Worm (Caenorhabditis elegans): Measurements from ENCODE around the gene cyp-35D1.

The cyp-35D1 gene

ce11 chrV:16045837-16046236 lies 23.2 kb upstream of the cyp-35D1 start, which contains the start of gene T10C6.15 (continued):
- TF ChIP-seq duxl-1 (tag; optimal IDR thresholded peaks at IDR 0.05; ENCODE audit: poor library complexity) (no peak), aly-2 (tag; optimal IDR thresholded peaks at IDR 0.05) (no peak), set-16 (GFP tag; IDR thresholded peaks at IDR 0.05) (no peak), ama-1 (optimal IDR thresholded peaks at IDR 0.05) (no peak), spr-3 (GFP tag; optimal IDR thresholded peaks at IDR 0.05) (no peak), fos-1 (tag; optimal IDR thresholded peaks at IDR 0.05) (no peak), cey-2 (tag; optimal IDR thresholded peaks at IDR 0.05; ENCODE audit: borderline replicate concordance, insufficient read depth) (no peak), F10B5.3 (tag; optimal IDR thresholded peaks at IDR 0.05) (no peak), zip-11 (GFP tag; IDR thresholded peaks at IDR 0.05) (no peak), unc-130 (GFP tag; optimal IDR thresholded peaks at IDR 0.05) (no peak), nhr-42 (GFP tag; IDR thresholded peaks at IDR 0.05) (no peak), nhr-77 (tag; optimal IDR thresholded peaks at IDR 0.05) (peak; percentile 58), nhr-25 (tag; optimal IDR thresholded peaks at IDR 0.05; ENCODE audit: borderline replicate concordance, insufficient read depth) (no peak), mep-1 (tag; optimal IDR thresholded peaks at IDR 0.05) (no peak), ZK337.2 (GFP tag; IDR thresholded peaks at IDR 0.05) (no peak), daf-19 (GFP tag; conservative IDR thresholded peaks at IDR 0.05) (no peak), ceh-32 (tag; optimal IDR thresholded peaks at IDR 0.05; ENCODE audit: poor library complexity) (no peak), dmd-9 (GFP tag; IDR thresholded peaks at IDR 0.05) (no peak), pha-4 (GFP tag; IDR thresholded peaks at IDR 0.05) (no peak), pha-4 (tag; optimal IDR thresholded peaks at IDR 0.05) (no peak), saeg-2 (GFP tag; IDR thresholded peaks at IDR 0.05) (no peak), jun-1 (tag; optimal IDR thresholded peaks at IDR 0.05) (no peak), hlh-30 (tag; optimal IDR thresholded peaks at IDR 0.05; ENCODE audit: insufficient read depth) (peak; percentile 77), spr-1 (tag; optimal IDR thresholded peaks at IDR 0.05) (no peak), T20F7.1 (GFP tag; optimal IDR thresholded peaks at IDR 0.05) (peak; percentile 38), lsy-2 (tag; optimal IDR thresholded peaks at IDR 0.05) (no peak), dmd-6 (GFP tag; IDR thresholded peaks at IDR 0.05) (peak; percentile 95), lim-7 (GFP tag; IDR thresholded peaks at IDR 0.05) (no peak), tra-1 (GFP tag; IDR thresholded peaks at IDR 0.05) (peak; percentile 69), ces-1 (GFP tag; optimal IDR thresholded peaks at IDR 0.05) (no peak)

- no peak for TF ChIP-seq lsy-2 (tag; optimal IDR thresholded peaks at IDR 0.05)
- no peak for TF ChIP-seq madf-5 (GFP tag; IDR thresholded peaks at IDR 0.05)
- TF ChIP-seq nhr-77 (tag; optimal IDR thresholded peaks at IDR 0.05): no peak
- no peak for TF ChIP-seq nhr-10 (tag; optimal IDR thresholded peaks at IDR 0.05)
- TF ChIP-seq dve-1 (tag; optimal IDR thresholded peaks at IDR 0.05; ENCODE audit: insufficient read depth): no peak
- TF ChIP-seq nhr-76 (tag; optimal IDR thresholded peaks at IDR 0.05): no peak
- no peak for TF ChIP-seq snpc-4 (tag; optimal IDR thresholded peaks at IDR 0.05)
- no peak for TF ChIP-seq nhr-6 (tag; optimal IDR thresholded peaks at IDR 0.05)
- no peak for TF ChIP-seq pha-4 (GFP tag; IDR thresholded peaks at IDR 0.05)
- TF ChIP-seq pha-4 (tag; optimal IDR thresholded peaks at IDR 0.05): no peak
- no peak for TF ChIP-seq T20F7.1 (GFP tag; optimal IDR thresholded peaks at IDR 0.05)
- TF ChIP-seq lir-3 (tag; optimal IDR thresholded peaks at IDR 0.05): no peak
- no peak for TF ChIP-seq ZK337.2 (GFP tag; IDR thresholded peaks at IDR 0.05)
These were observed 22.5 kb upstream of the cyp-35D1 start, which contains the start of gene ZK285.2 for ce11 chrV:16046573-16046972. Gene ZK285.2, plus strand, starts transcription at chrV:16046873.

ce11 chrV:16047052-16047451 lies 22.0 kb upstream of the cyp-35D1 start:
- TF ChIP-seq mes-2 (tag; optimal IDR thresholded peaks at IDR 0.05; ENCODE audit: poor library complexity, severe bottlenecking): no peak
- TF ChIP-seq set-16 (GFP tag; IDR thresholded peaks at IDR 0.05): peak; percentile 90
